Fruit fly (Drosophila melanogaster) whole organism, embryonic: ENCODE results near the gene Arp6.

Experiments
- Blimp-1 ChIP-seq: fragments of 200-800 bp; sonication (Bioruptor generic); optimal IDR thresholded peaks from 3 replicates; lab custom pipeline; 2018; ENCODE audit warnings: missing biosample characterization, missing genetic modification characterization, mild to moderate bottlenecking, moderate library complexity, missing genetic modification reagents
- CG1024 ChIP-seq: fragments of 200-800 bp; sonication (Bioruptor generic); IDR thresholded peaks from 2 replicates; pipeline ENCODE4 v1.3.6; 2022; ENCODE audit warnings: missing biosample characterization, missing genetic modification characterization
- CG10431 ChIP-seq: fragments of 200-800 bp; sonication (Bioruptor generic); optimal IDR thresholded peaks from 3 replicates; lab custom pipeline; 2018; ENCODE audit warnings: missing biosample characterization, mild to moderate bottlenecking, missing genetic modification characterization
- CG11398 ChIP-seq: fragments of 200-800 bp; sonication (Bioruptor generic); optimal IDR thresholded peaks from 2 replicates; lab custom pipeline; 2016; ENCODE audit warnings: missing biosample characterization, missing genetic modification characterization
- CG11504 ChIP-seq: fragments of 200-800 bp; sonication (Bioruptor generic); optimal IDR thresholded peaks from 3 replicates; lab custom pipeline; 2019; ENCODE audit warnings: missing biosample characterization, mild to moderate bottlenecking, missing genetic modification characterization, moderate library complexity
- CG12299 ChIP-seq: fragments of 200-800 bp; sonication (Bioruptor generic); optimal IDR thresholded peaks from 2 replicates; lab custom pipeline; 2018; ENCODE audit warnings: missing biosample characterization, mild to moderate bottlenecking, missing genetic modification characterization
- CG1233 ChIP-seq: fragments of 200-800 bp; sonication (Bioruptor generic); optimal IDR thresholded peaks from 4 replicates; lab custom pipeline; 2018; ENCODE audit warnings: missing biosample characterization, mild to moderate bottlenecking, missing genetic modification characterization
- CG13123 ChIP-seq: fragments of 200-800 bp; sonication (Bioruptor generic); optimal IDR thresholded peaks from 2 replicates; lab custom pipeline; 2016; ENCODE audit warnings: missing biosample characterization, missing genetic modification characterization
- CG13775 ChIP-seq: fragments of 200-800 bp; sonication (Bioruptor generic); optimal IDR thresholded peaks from 3 replicates; lab custom pipeline; 2017; ENCODE audit warnings: missing biosample characterization, mild to moderate bottlenecking, missing genetic modification characterization
- CG30020 ChIP-seq: fragments of 200-800 bp; optimal IDR thresholded peaks from 2 replicates; lab custom pipeline; 2019; ENCODE audit warnings: missing biosample characterization, mild to moderate bottlenecking, missing genetic modification characterization, moderate library complexity
- CG30403 ChIP-seq: fragments of 200-800 bp; sonication (Bioruptor generic); optimal IDR thresholded peaks from 3 replicates; lab custom pipeline; 2016; ENCODE audit warnings: missing biosample characterization, missing genetic modification characterization
- CG34422 ChIP-seq: fragments of 200-800 bp; sonication (Bioruptor generic); IDR thresholded peaks from 3 replicates; pipeline ENCODE4 v1.3.6; 2022; ENCODE audit warnings: missing biosample characterization, missing genetic modification characterization
- CG4404 ChIP-seq: fragments of 200-800 bp; sonication (Bioruptor generic); IDR thresholded peaks from 2 replicates; pipeline ENCODE4 v1.3.6; 2022; ENCODE audit warnings: missing biosample characterization, missing genetic modification characterization
- CG4617 ChIP-seq: fragments of 200-800 bp; sonication (Bioruptor generic); optimal IDR thresholded peaks from 3 replicates; lab custom pipeline; 2016; ENCODE audit warnings: missing biosample characterization, missing genetic modification characterization, borderline replicate concordance
- CG7372 ChIP-seq: fragments of 200-800 bp; sonication (Bioruptor generic); IDR thresholded peaks from 2 replicates; pipeline ENCODE4 v1.3.6; 2022; ENCODE audit warnings: missing biosample characterization, missing genetic modification characterization
- CG7963 ChIP-seq: fragments of 200-800 bp; sonication (Bioruptor generic); IDR thresholded peaks from 3 replicates; pipeline ENCODE4 v1.3.6; 2022; ENCODE audit warnings: missing biosample characterization, missing genetic modification characterization; ENCODE audit not compliant: partially characterized antibody
- CG8924 ChIP-seq: fragments of 200-800 bp; optimal IDR thresholded peaks from 3 replicates; lab custom pipeline; 2019; ENCODE audit warnings: missing biosample characterization, mild to moderate bottlenecking, missing genetic modification characterization, moderate library complexity
- CG9876 ChIP-seq: fragments of 200-800 bp; sonication (Bioruptor generic); optimal IDR thresholded peaks from 2 replicates; lab custom pipeline; 2016; ENCODE audit warnings: missing biosample characterization, missing genetic modification characterization
- Camta ChIP-seq: fragments of 200-800 bp; sonication (Bioruptor generic); optimal IDR thresholded peaks from 2 replicates; lab custom pipeline; 2016; ENCODE audit warnings: missing biosample characterization, missing genetic modification characterization
- Dip2 ChIP-seq: fragments of 200-800 bp; sonication (Bioruptor generic); IDR thresholded peaks from 2 replicates; pipeline ENCODE4 v1.3.6; 2022; ENCODE audit warnings: missing biosample characterization, missing genetic modification characterization
- Dll ChIP-seq: fragments of 200-800 bp; sonication (Bioruptor generic); IDR thresholded peaks from 4 replicates; pipeline ENCODE4 v1.3.6; 2022; ENCODE audit warnings: missing biosample characterization, missing genetic modification characterization; ENCODE audit not compliant: partially characterized antibody
- MESR4 ChIP-seq: fragments of 200-800 bp; sonication (Bioruptor generic); optimal IDR thresholded peaks from 2 replicates; lab custom pipeline; 2018; ENCODE audit warnings: missing biosample characterization, mild to moderate bottlenecking, missing genetic modification characterization, moderate library complexity
- NC2α ChIP-seq: fragments of 200-800 bp; sonication (Bioruptor generic); optimal IDR thresholded peaks from 2 replicates; lab custom pipeline; 2016; ENCODE audit warnings: missing biosample characterization, missing genetic modification characterization
- Oli ChIP-seq: fragments of 200-800 bp; sonication (Bioruptor generic); optimal IDR thresholded peaks from 2 replicates; lab custom pipeline; 2018; ENCODE audit warnings: missing biosample characterization, mild to moderate bottlenecking, missing genetic modification characterization, moderate library complexity
- Pdp1 ChIP-seq, 2 experiments: fragments of 200-800 bp; sonication (Bioruptor generic); optimal IDR thresholded peaks; 3 replicates each; lab custom pipeline; 2016; ENCODE audit warnings: missing biosample characterization in 2 of 2, missing genetic modification characterization in 2 of 2, mild to moderate bottlenecking in 1 of 2, moderate library complexity in 1 of 2
- Scr ChIP-seq: fragments of 200-800 bp; sonication (Bioruptor generic); IDR thresholded peaks from 2 replicates; pipeline ENCODE4 v1.3.6; 2022; ENCODE audit warnings: missing biosample characterization, missing genetic modification characterization; ENCODE audit not compliant: partially characterized antibody
- Tbp ChIP-seq: fragments of >200 bp; optimal IDR thresholded peaks from 2 replicates; lab custom pipeline; 2018; ENCODE audit warnings: missing biosample characterization, missing genetic modification characterization
- Usf ChIP-seq: fragments of 200-800 bp; sonication (Bioruptor generic); optimal IDR thresholded peaks from 2 replicates; lab custom pipeline; 2017; ENCODE audit warnings: missing genotype, missing biosample characterization, missing genetic modification characterization
- YL-1 ChIP-seq: fragments of 200-800 bp; sonication (Bioruptor generic); optimal IDR thresholded peaks from 3 replicates; lab custom pipeline; 2017; ENCODE audit warnings: missing biosample characterization, mild to moderate bottlenecking, missing genetic modification characterization
- ap ChIP-seq: fragments of 200-800 bp; sonication (Bioruptor generic); IDR thresholded peaks from 2 replicates; pipeline ENCODE4 v1.3.6; 2022; ENCODE audit warnings: missing biosample characterization, missing genetic modification characterization
- cas ChIP-seq: fragments of 200-800 bp; sonication (Bioruptor generic); IDR thresholded peaks from 2 replicates; pipeline ENCODE4 v1.3.6; 2022; ENCODE audit warnings: missing biosample characterization, missing genetic modification characterization
- chif ChIP-seq, 2 experiments: fragments of 200-800 bp; sonication (Bioruptor generic); optimal IDR thresholded peaks; 3 replicates each; lab custom pipeline; 2016; ENCODE audit warnings: missing biosample characterization in 2 of 2, missing genetic modification characterization in 2 of 2
- crc ChIP-seq: fragments of 200-800 bp; sonication (Bioruptor generic); optimal IDR thresholded peaks from 2 replicates; lab custom pipeline; 2016; ENCODE audit warnings: missing biosample characterization, missing genetic modification characterization
- dan ChIP-seq: fragments of 200-800 bp; sonication (Bioruptor generic); IDR thresholded peaks from 2 replicates; pipeline ENCODE4 v1.3.6; 2022; ENCODE audit warnings: missing biosample characterization, missing genetic modification characterization
- danr ChIP-seq: fragments of 200-800 bp; sonication (Bioruptor generic); IDR thresholded peaks from 2 replicates; pipeline ENCODE4 v1.3.6; 2022; ENCODE audit warnings: missing biosample characterization, missing genetic modification characterization
- dm ChIP-seq: fragments of 200-800 bp; sonication (Bioruptor generic); optimal IDR thresholded peaks from 3 replicates; lab custom pipeline; 2016; ENCODE audit warnings: missing biosample characterization, missing genetic modification characterization
- eve ChIP-seq, 2 experiments: fragments of >200 bp; optimal IDR thresholded peaks; 2 replicates each; lab custom pipeline; 2017; ENCODE audit warnings: missing biosample characterization in 2 of 2, missing genetic modification characterization in 2 of 2
- exex ChIP-seq: fragments of 200-800 bp; sonication (Bioruptor generic); optimal IDR thresholded peaks from 4 replicates; lab custom pipeline; 2018; ENCODE audit warnings: missing biosample characterization, mild to moderate bottlenecking, missing genetic modification characterization, moderate library complexity
- eyg ChIP-seq: fragments of 200-800 bp; sonication (Bioruptor generic); optimal IDR thresholded peaks from 3 replicates; lab custom pipeline; 2016; ENCODE audit warnings: missing biosample characterization, missing genetic modification characterization
- gsb-n ChIP-seq: fragments of 200-800 bp; sonication (Bioruptor generic); optimal IDR thresholded peaks from 3 replicates; lab custom pipeline; 2018; ENCODE audit warnings: missing biosample characterization, mild to moderate bottlenecking, missing genetic modification characterization
- hbn ChIP-seq: fragments of 200-800 bp; sonication (Bioruptor generic); IDR thresholded peaks from 2 replicates; pipeline ENCODE4 v1.3.6; 2022; ENCODE audit warnings: missing biosample characterization, missing genetic modification characterization; ENCODE audit not compliant: partially characterized antibody
- inv ChIP-seq: fragments of 200-800 bp; sonication (Bioruptor generic); IDR thresholded peaks from 2 replicates; pipeline ENCODE4 v1.3.6; 2022; ENCODE audit warnings: missing biosample characterization, missing genetic modification characterization; ENCODE audit not compliant: partially characterized antibody
- knrl ChIP-seq: fragments of 200-800 bp; sonication (Bioruptor generic); IDR thresholded peaks from 3 replicates; pipeline ENCODE4 v1.3.6; 2022; ENCODE audit warnings: missing biosample characterization, missing genetic modification characterization; ENCODE audit not compliant: partially characterized antibody
- pho ChIP-seq: fragments of 200-800 bp; sonication (Bioruptor generic); optimal IDR thresholded peaks from 2 replicates; lab custom pipeline; 2016; ENCODE audit warnings: missing biosample characterization, missing genetic modification characterization
- pita ChIP-seq: fragments of 200-800 bp; sonication (Bioruptor generic); optimal IDR thresholded peaks from 2 replicates; lab custom pipeline; 2017; ENCODE audit warnings: missing biosample characterization, mild to moderate bottlenecking, missing genetic modification characterization
- ssp ChIP-seq: fragments of 200-800 bp; sonication (Bioruptor generic); IDR thresholded peaks from 2 replicates; pipeline ENCODE4 v1.3.6; 2022; ENCODE audit warnings: missing biosample characterization, missing genetic modification characterization
- stwl ChIP-seq: fragments of 200-800 bp; sonication (Bioruptor generic); optimal IDR thresholded peaks from 3 replicates; lab custom pipeline; 2018; ENCODE audit warnings: missing biosample characterization, mild to moderate bottlenecking, missing genetic modification characterization, moderate library complexity
- usp ChIP-seq: fragments of >200 bp; optimal IDR thresholded peaks from 2 replicates; lab custom pipeline; 2017; ENCODE audit warnings: missing biosample characterization, missing genetic modification characterization
- zen2 ChIP-seq: fragments of 200-800 bp; sonication (Bioruptor generic); IDR thresholded peaks from 3 replicates; pipeline ENCODE4 v1.3.6; 2022; ENCODE audit warnings: missing biosample characterization, missing genetic modification characterization; ENCODE audit not compliant: partially characterized antibody

The Arp6 gene

dm6 chrX:15761298-15761640 lies 24.3 kb upstream of the Arp6 start (continued):
- TF ChIP-seq usp (GFP tag; lab: Kevin White, UChicago) (no peak), CG13123 (GFP tag; lab: Kevin White, UChicago) (no peak), CG7963 (no peak), CG4404 (GFP tag; lab: Robert Waterston, UW) (no peak), pho (no peak), CG11398 (no peak), CG11504 (no peak), Usf (GFP tag; lab: Kevin White, UChicago) (no peak), Tbp (no peak), CG9876 (GFP tag; lab: Kevin White, UChicago) (no peak), inv (GFP tag; lab: Robert Waterston, UW) (0 out of 2 replicates have a peak, but pooled peaks have one; percentile 4), gsb-n (tag; lab: Kevin White, UChicago) (no peak), hbn (GFP tag; lab: Robert Waterston, UW) (no peak), Camta (GFP tag; lab: Kevin White, UChicago) (no peak), CG12299 (tag; lab: Kevin White, UChicago) (no peak), MESR4 (peak; percentile 53), CG8924 (tag; lab: Kevin White, UChicago) (no peak), Dip2 (GFP tag; lab: Robert Waterston, UW) (no peak), pita (GFP tag; lab: Kevin White, UChicago) (no peak), CG10431 (no peak), Scr (GFP tag; lab: Robert Waterston, UW) (peak; percentile 32; the same call in 1 of the 2 replicates), Pdp1 (GFP tag; optimal IDR thresholded peaks at IDR 0.05; lab: Kevin White, UChicago) (peak in 1 of 2 experiments; percentile 87), CG7372 (no peak), eyg (GFP tag; lab: Kevin White, UChicago) (no peak), ap (GFP tag; lab: Robert Waterston, UW) (no peak), Dll (GFP tag; lab: Robert Waterston, UW) (peak; percentile 55; the same call in 3 of the 4 replicates), Oli (no peak), NC2α (GFP tag; lab: Kevin White, UChicago) (no peak), CG13775 (GFP tag; lab: Kevin White, UChicago) (no peak), exex (no peak), CG30403 (GFP tag; lab: Kevin White, UChicago) (no peak)

- TF ChIP-seq CG1024 (GFP tag; lab: Robert Waterston, UW) (peak; percentile 11; the same call in 1 of the 2 replicates), chif (GFP tag; optimal IDR thresholded peaks at IDR 0.05; lab: Kevin White, UChicago) (no peak), dan (GFP tag; lab: Robert Waterston, UW) (no peak), MESR4 (peak; percentile 45), danr (GFP tag; lab: Robert Waterston, UW) (no peak), CG10431 (no peak), knrl (GFP tag; lab: Robert Waterston, UW) (peak; percentile 89), zen2 (peak; percentile 88), CG1233 (GFP tag; lab: Kevin White, UChicago) (no peak), CG7963 (peak; percentile 91), cas (no peak), CG30020 (tag; lab: Kevin White, UChicago) (peak; percentile 96), exex (peak; percentile 8), dm (GFP tag; lab: Kevin White, UChicago) (peak; percentile 22), crc (GFP tag; lab: Kevin White, UChicago) (no peak), eve (GFP tag; optimal IDR thresholded peaks at IDR 0.05; lab: Kevin White, UChicago) (no peak), YL-1 (GFP tag; lab: Kevin White, UChicago) (no peak), stwl (tag; lab: Kevin White, UChicago) (peak; percentile 16), CG4617 (no peak), CG34422 (no peak), ssp (GFP tag; lab: Robert Waterston, UW) (peak; percentile 84), Blimp-1 (no peak)
Observed at dm6 chrX:15760447-15761297, 23.8 kb upstream of the Arp6 start, which contains the start of the genes Graf and mRpL3. Graf (minus strand) TSS chrX:15760733. mRpL3 (plus strand) TSS chrX:15761248.
